Worm (Caenorhabditis elegans): ENCODE measurements around the gene W09G12.9.

- TF ChIP-seq nhr-237 (tag; optimal IDR thresholded peaks at IDR 0.05) (no peak), lin-13 (GFP tag; optimal IDR thresholded peaks at IDR 0.05) (no peak), ces-1 (GFP tag; optimal IDR thresholded peaks at IDR 0.05) (no peak), egl-43 (GFP tag; IDR thresholded peaks at IDR 0.05) (no peak)
These were observed 38.7 kb upstream of the W09G12.9 start, which contains the start of gene Y104H12D.2 for ce11 chrIV:1177683-1178082.
